ENCODE assay signal across 2 worm cellular contexts in the genomic region with DNA sequence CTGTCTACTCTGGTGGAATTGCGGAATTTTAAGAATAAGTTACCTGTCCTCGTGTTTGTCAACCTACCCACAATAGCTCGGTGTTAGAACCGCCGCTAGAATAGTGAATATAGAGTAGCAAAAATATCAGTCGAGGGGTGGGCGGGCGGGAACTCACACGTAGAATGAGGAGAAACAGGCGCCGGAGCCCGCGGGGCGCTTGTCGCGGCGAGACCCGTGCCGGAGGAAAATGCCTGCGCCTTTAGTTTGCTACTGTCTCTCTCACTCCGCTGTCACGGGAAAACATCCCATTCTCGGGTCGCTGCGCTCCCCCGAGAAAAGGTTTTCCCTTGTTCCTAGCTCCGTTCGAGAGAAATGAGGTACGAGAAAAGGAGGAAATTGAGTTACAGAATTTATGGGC.
A peak's percentile ranks its signal among the peaks of the same experiment; 100 is the strongest.
TF ChIP-seq lines count a peak whose summit lies in the region.

No protein-coding gene starts in this region.

TF ChIP-seq in whole organism, L4 larva, 104 proteins besides CTCF, POLR2A, EP300 and RAD21:
- peak; percentile 85 for TF ChIP-seq set-16 (GFP tag; IDR thresholded peaks at IDR 0.05; lab: Robert Waterston, UW)

TF ChIP-seq in whole organism, young adult, 124 proteins besides CTCF, POLR2A, EP300 and RAD21:
- peak; percentile 69; the same call in 1 of the 2 replicates for TF ChIP-seq egrh-3 (GFP tag; IDR thresholded peaks at IDR 0.05; lab: Robert Waterston, UW)
